1 fruit fly cellular context compared by ENCODE assay signal in the genomic region with DNA sequence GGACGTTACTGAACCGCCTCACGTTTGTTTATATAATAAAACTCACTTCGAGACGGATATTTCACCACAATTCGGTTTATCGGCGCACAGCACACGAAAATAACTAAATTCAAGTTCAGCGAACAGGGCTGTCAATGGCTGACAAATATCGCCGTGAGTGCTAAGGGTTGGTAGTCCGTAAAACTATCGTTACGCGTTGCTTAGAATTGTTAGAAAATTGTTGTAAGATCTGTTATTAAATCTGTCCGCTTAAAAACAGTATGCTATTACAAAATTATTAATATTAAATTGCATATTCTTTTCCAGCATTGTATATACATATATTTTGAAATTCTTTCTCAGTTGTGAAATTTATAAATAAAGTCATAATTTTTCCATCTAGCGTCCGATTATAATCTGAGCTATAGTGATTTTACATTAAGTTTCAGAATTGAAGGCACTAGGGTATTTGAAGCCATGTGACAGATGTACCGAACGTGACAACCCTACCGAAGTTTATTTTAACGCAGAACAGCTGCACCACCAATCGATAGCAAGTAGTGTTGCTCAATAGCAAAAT.
TF ChIP-seq lines count a peak whose summit lies in the region.

A gene (minus strand): TSS at position 120 of the 559 bp plus-strand sequence.

TF ChIP-seq in whole organism, embryonic, 481 proteins besides CTCF, POLR2A, EP300 and RAD21 (continued from another document and continues in another):
- TF ChIP-seq dmrt99B (tag; optimal IDR thresholded peaks at IDR 0.05; lab: Kevin White, UChicago) (peak; percentile 83), dpn (GFP tag; optimal IDR thresholded peaks at IDR 0.05; lab: Kevin White, UChicago) (peak; percentile 75 to 82), MTF-1 (GFP tag; optimal IDR thresholded peaks at IDR 0.05; lab: Kevin White, UChicago; ENCODE audit: borderline replicate concordance) (no peak), CG10431 (GFP tag; optimal IDR thresholded peaks at IDR 0.05; lab: Kevin White, UChicago) (peak; percentile 47), CG5953 (GFP tag; IDR thresholded peaks at IDR 0.05; lab: Robert Waterston, UW) (no peak), HLH3B (GFP tag; IDR thresholded peaks at IDR 0.05; lab: Robert Waterston, UW) (peak; percentile 26; the same call in 1 of the 2 replicates), Ets97D (GFP tag; optimal IDR thresholded peaks at IDR 0.05; lab: Kevin White, UChicago) (peak; percentile 45), CG6813 (GFP tag; optimal IDR thresholded peaks at IDR 0.05; lab: Kevin White, UChicago) (peak; percentile 16), ewg (GFP tag; optimal IDR thresholded peaks at IDR 0.05; lab: Kevin White, UChicago) (peak; percentile 75), CG12391 (tag; optimal IDR thresholded peaks at IDR 0.05; lab: Kevin White, UChicago) (peak; percentile 88), Hsf (GFP tag; optimal IDR thresholded peaks at IDR 0.05; lab: Kevin White, UChicago) (peak; percentile 84), Myb (GFP tag; optimal IDR thresholded peaks at IDR 0.05; lab: Kevin White, UChicago) (peak; percentile 34), al (GFP tag; IDR thresholded peaks at IDR 0.05; lab: Robert Waterston, UW) (peak; percentile 69), croc (GFP tag; conservative IDR thresholded peaks at IDR 0.05; lab: Robert Waterston, UW) (peak; percentile 48), lov (optimal IDR thresholded peaks at IDR 0.05; lab: Kevin White, UChicago) (no peak), lov (GFP tag; IDR thresholded peaks at IDR 0.05; lab: Robert Waterston, UW) (no peak), CG3281 (GFP tag; optimal IDR thresholded peaks at IDR 0.05; lab: Kevin White, UChicago) (peak; percentile 78), CG7372 (GFP tag; IDR thresholded peaks at IDR 0.05; lab: Robert Waterston, UW) (peak; percentile 57), CG1233 (GFP tag; optimal IDR thresholded peaks at IDR 0.05; lab: Kevin White, UChicago) (peak; percentile 78), luna (GFP tag; optimal IDR thresholded peaks at IDR 0.05; lab: Kevin White, UChicago) (no peak), her (GFP tag; optimal IDR thresholded peaks at IDR 0.05; lab: Kevin White, UChicago) (peak; percentile 23), CG14014 (GFP tag; IDR thresholded peaks at IDR 0.05; lab: Robert Waterston, UW) (peak; percentile 55; the same call in 1 of the 2 replicates), CG13894 (tag; optimal IDR thresholded peaks at IDR 0.05; lab: Kevin White, UChicago) (peak; percentile 82), CG7271 (tag; optimal IDR thresholded peaks at IDR 0.05; lab: Kevin White, UChicago) (peak; percentile 34), CG12219 (GFP tag; optimal IDR thresholded peaks at IDR 0.05; lab: Kevin White, UChicago) (peak; percentile 49), BtbVII (GFP tag; optimal IDR thresholded peaks at IDR 0.05; lab: Kevin White, UChicago) (peak; percentile 78), ato (GFP tag; IDR thresholded peaks at IDR 0.05; lab: Robert Waterston, UW; ENCODE audit: partially characterized antibody) (no peak), Drgx (GFP tag; IDR thresholded peaks at IDR 0.05; lab: Robert Waterston, UW) (peak; percentile 65; the same call in 1 of the 2 replicates), disco-r (GFP tag; optimal IDR thresholded peaks at IDR 0.05; lab: Kevin White, UChicago) (peak; percentile 28), lab (GFP tag; optimal IDR thresholded peaks at IDR 0.05; lab: Kevin White, UChicago) (peak; percentile 82), Dip2 (GFP tag; IDR thresholded peaks at IDR 0.05; lab: Robert Waterston, UW) (no peak), yki (optimal IDR thresholded peaks at IDR 0.05; lab: Kevin White, UChicago) (no peak), CG14710 (tag; optimal IDR thresholded peaks at IDR 0.05; lab: Kevin White, UChicago) (peak; percentile 89), D19A (tag; optimal IDR thresholded peaks at IDR 0.05; lab: Kevin White, UChicago) (peak; percentile 74), CG32767 (GFP tag; IDR thresholded peaks at IDR 0.05; lab: Robert Waterston, UW) (no peak; the same call in 1 of the 2 replicates), Doc3 (GFP tag; IDR thresholded peaks at IDR 0.05; lab: Robert Waterston, UW; ENCODE audit: partially characterized antibody) (peak; percentile 75), CG10959 (GFP tag; IDR thresholded peaks at IDR 0.05; lab: Robert Waterston, UW) (0 out of 2 replicates have a peak, but pooled peaks have one; percentile 38), CG11723 (GFP tag; optimal IDR thresholded peaks at IDR 0.05; lab: Kevin White, UChicago) (peak; percentile 70), C15 (GFP tag; IDR thresholded peaks at IDR 0.05; lab: Robert Waterston, UW) (no peak), Optix (GFP tag; IDR thresholded peaks at IDR 0.05; lab: Robert Waterston, UW) (peak; percentile 44; the same call in 1 of the 3 replicates), CG7556 (GFP tag; optimal IDR thresholded peaks at IDR 0.05; lab: Kevin White, UChicago) (peak; percentile 86), CG10267 (tag; optimal IDR thresholded peaks at IDR 0.05; lab: Kevin White, UChicago) (peak; percentile 88), CG6683 (GFP tag; optimal IDR thresholded peaks at IDR 0.05; lab: Kevin White, UChicago) (peak; percentile 67), Elba2 (GFP tag; optimal IDR thresholded peaks at IDR 0.05; lab: Kevin White, UChicago) (no peak), Asciz (GFP tag; optimal IDR thresholded peaks at IDR 0.05; lab: Kevin White, UChicago) (peak; percentile 65), CG13624 (GFP tag; optimal IDR thresholded peaks at IDR 0.05; lab: Kevin White, UChicago) (peak; percentile 55), pum (GFP tag; optimal IDR thresholded peaks at IDR 0.05; lab: Kevin White, UChicago) (peak; percentile 64), row (GFP tag; IDR thresholded peaks at IDR 0.05; lab: Robert Waterston, UW) (peak; percentile 93), Oaz (GFP tag; IDR thresholded peaks at IDR 0.05; lab: Robert Waterston, UW) (no peak), Sry-δ (GFP tag; optimal IDR thresholded peaks at IDR 0.05; lab: Kevin White, UChicago) (peak; percentile 72), cato (GFP tag; optimal IDR thresholded peaks at IDR 0.05; lab: Kevin White, UChicago; ENCODE audit: borderline replicate concordance) (peak; percentile 82), CG11398 (GFP tag; optimal IDR thresholded peaks at IDR 0.05; lab: Kevin White, UChicago) (no peak), nmo (GFP tag; optimal IDR thresholded peaks at IDR 0.05; lab: Kevin White, UChicago) (peak; percentile 91), CG14965 (GFP tag; optimal IDR thresholded peaks at IDR 0.05; lab: Kevin White, UChicago; ENCODE audit: borderline replicate concordance) (no peak), CG15601 (tag; optimal IDR thresholded peaks at IDR 0.05; lab: Kevin White, UChicago) (peak; percentile 76), hb (GFP tag; IDR thresholded peaks at IDR 0.05; lab: Robert Waterston, UW; ENCODE audit: partially characterized antibody) (peak; percentile 67; the same call in 1 of the 3 replicates), pnt (GFP tag; optimal IDR thresholded peaks at IDR 0.05; lab: Kevin White, UChicago) (peak; percentile 64), ab (GFP tag; optimal IDR thresholded peaks at IDR 0.05; lab: Kevin White, UChicago) (peak; percentile 28), pita (GFP tag; optimal IDR thresholded peaks at IDR 0.05; lab: Kevin White, UChicago) (no peak), CoRest (tag; optimal IDR thresholded peaks at IDR 0.05; lab: Kevin White, UChicago) (peak; percentile 93), CG10209 (GFP tag; optimal IDR thresholded peaks at IDR 0.05; lab: Kevin White, UChicago) (peak; percentile 86), CG11456 (GFP tag; IDR thresholded peaks at IDR 0.05; lab: Robert Waterston, UW) (peak; percentile 75; the same call in 2 of the 3 replicates), Oli (tag; optimal IDR thresholded peaks at IDR 0.05; lab: Kevin White, UChicago) (peak; percentile 75), peb (GFP tag; IDR thresholded peaks at IDR 0.05; lab: Robert Waterston, UW) (no peak), CG15696 (tag; optimal IDR thresholded peaks at IDR 0.05; lab: Kevin White, UChicago) (peak; percentile 77), Deaf1 (tag; optimal IDR thresholded peaks at IDR 0.05; lab: Kevin White, UChicago) (peak; percentile 65), CG6854 (GFP tag; optimal IDR thresholded peaks at IDR 0.05; lab: Kevin White, UChicago) (peak; percentile 46), pho (GFP tag; optimal IDR thresholded peaks at IDR 0.05; lab: Kevin White, UChicago) (peak; percentile 74), Ravus (GFP tag; IDR thresholded peaks at IDR 0.05; lab: Robert Waterston, UW) (no peak), Dip3 (GFP tag; optimal IDR thresholded peaks at IDR 0.05; lab: Kevin White, UChicago) (peak; percentile 49), CG17912 (GFP tag; optimal IDR thresholded peaks at IDR 0.05; lab: Kevin White, UChicago) (no peak), Bgb (GFP tag; IDR thresholded peaks at IDR 0.05; lab: Robert Waterston, UW; ENCODE audit: partially characterized antibody) (peak; percentile 70), br (optimal IDR thresholded peaks at IDR 0.05; lab: Kevin White, UChicago) (no peak), CG33213 (GFP tag; optimal IDR thresholded peaks at IDR 0.05; lab: Kevin White, UChicago) (peak; percentile 16), Fer2 (tag; optimal IDR thresholded peaks at IDR 0.05; lab: Kevin White, UChicago) (peak; percentile 38), PHDP (tag; optimal IDR thresholded peaks at IDR 0.05; lab: Kevin White, UChicago) (peak; percentile 73), kni (GFP tag; optimal IDR thresholded peaks at IDR 0.05; lab: Kevin White, UChicago) (peak; percentile 47), Bteb2 (GFP tag; optimal IDR thresholded peaks at IDR 0.05; lab: Kevin White, UChicago) (peak; percentile 41), seq (GFP tag; IDR thresholded peaks at IDR 0.05; lab: Robert Waterston, UW) (peak; percentile 38), CG8089 (GFP tag; optimal IDR thresholded peaks at IDR 0.05; lab: Kevin White, UChicago) (peak; percentile 66), D (optimal IDR thresholded peaks at IDR 0.05; lab: Kevin White, UChicago) (no peak), D (GFP tag; optimal IDR thresholded peaks at IDR 0.05; lab: Kevin White, UChicago) (peak; percentile 73), ERR (GFP tag; optimal IDR thresholded peaks at IDR 0.05; lab: Kevin White, UChicago) (no peak), CG17385 (GFP tag; optimal IDR thresholded peaks at IDR 0.05; lab: Kevin White, UChicago) (peak; percentile 78), dm (GFP tag; optimal IDR thresholded peaks at IDR 0.05; lab: Kevin White, UChicago) (peak; percentile 76), ci (GFP tag; IDR thresholded peaks at IDR 0.05; lab: Robert Waterston, UW) (peak; percentile 63; the same call in 2 of the 3 replicates), CG6765 (GFP tag; optimal IDR thresholded peaks at IDR 0.05; lab: Kevin White, UChicago) (peak; percentile 58), CG14050 (GFP tag; IDR thresholded peaks at IDR 0.05; lab: Robert Waterston, UW) (peak; percentile 45; the same call in 2 of the 3 replicates), esg (GFP tag; conservative IDR thresholded peaks at IDR 0.05; lab: Robert Waterston, UW) (peak; percentile 61), CG43689 (GFP tag; IDR thresholded peaks at IDR 0.05; lab: Robert Waterston, UW) (no peak), salm (tag; optimal IDR thresholded peaks at IDR 0.05; lab: Kevin White, UChicago) (peak; percentile 6), grau (tag; optimal IDR thresholded peaks at IDR 0.05; lab: Kevin White, UChicago) (peak; percentile 86), CG4360 (GFP tag; IDR thresholded peaks at IDR 0.05; lab: Robert Waterston, UW) (no peak), Ssrp (tag; optimal IDR thresholded peaks at IDR 0.05; lab: Kevin White, UChicago) (peak; percentile 84), bab2 (GFP tag; optimal IDR thresholded peaks at IDR 0.05; lab: Kevin White, UChicago) (peak; percentile 61), CG12071 (GFP tag; optimal IDR thresholded peaks at IDR 0.05; lab: Kevin White, UChicago) (peak; percentile 20), chinmo (GFP tag; IDR thresholded peaks at IDR 0.05; lab: Robert Waterston, UW; ENCODE audit: partially characterized antibody) (0 out of 4 replicates have a peak, but pooled peaks have one; percentile 67), Spps (tag; optimal IDR thresholded peaks at IDR 0.05; lab: Kevin White, UChicago) (peak; percentile 50), CG16813 (GFP tag; IDR thresholded peaks at IDR 0.05; lab: Robert Waterston, UW; ENCODE audit: partially characterized antibody) (peak; percentile 70), gsb-n (tag; optimal IDR thresholded peaks at IDR 0.05; lab: Kevin White, UChicago) (peak; percentile 62), fd64A (GFP tag; optimal IDR thresholded peaks at IDR 0.05; lab: Kevin White, UChicago) (no peak), tna (GFP tag; IDR thresholded peaks at IDR 0.05; lab: Robert Waterston, UW; ENCODE audit: partially characterized antibody) (no peak), ash1 (GFP tag; optimal IDR thresholded peaks at IDR 0.05; lab: Kevin White, UChicago) (no peak), CG9215 (GFP tag; IDR thresholded peaks at IDR 0.05; lab: Robert Waterston, UW) (peak; percentile 67; the same call in 1 of the 2 replicates), CG13775 (GFP tag; optimal IDR thresholded peaks at IDR 0.05; lab: Kevin White, UChicago) (peak; percentile 90), wor (GFP tag; IDR thresholded peaks at IDR 0.05; lab: Robert Waterston, UW) (no peak; the same call in 1 of the 2 replicates), CG17361 (GFP tag; IDR thresholded peaks at IDR 0.05; lab: Robert Waterston, UW) (peak; percentile 94), Med (GFP tag; lab: Kevin White, UChicago) (peak; percentile 87), chif (GFP tag; optimal IDR thresholded peaks at IDR 0.05; lab: Kevin White, UChicago) (peak; percentile 27 to 78), CkIIα-i1 (GFP tag; IDR thresholded peaks at IDR 0.05; lab: Robert Waterston, UW) (no peak), CG12744 (GFP tag; optimal IDR thresholded peaks at IDR 0.05; lab: Kevin White, UChicago) (peak; percentile 41), NK7.1 (GFP tag; optimal IDR thresholded peaks at IDR 0.05; lab: Kevin White, UChicago) (no peak), hkb (optimal IDR thresholded peaks at IDR 0.05; lab: Kevin White, UChicago) (no peak), hkb (GFP tag; IDR thresholded peaks at IDR 0.05; lab: Robert Waterston, UW) (peak; percentile 49), repo (GFP tag; optimal IDR thresholded peaks at IDR 0.05; lab: Kevin White, UChicago) (peak; percentile 28), Fer1 (GFP tag; optimal IDR thresholded peaks at IDR 0.05; lab: Kevin White, UChicago) (peak; percentile 76), knrl (GFP tag; IDR thresholded peaks at IDR 0.05; lab: Robert Waterston, UW; ENCODE audit: partially characterized antibody) (peak; percentile 78; the same call in 2 of the 3 replicates), CG4617 (GFP tag; optimal IDR thresholded peaks at IDR 0.05; lab: Kevin White, UChicago; ENCODE audit: borderline replicate concordance) (peak; percentile 70), NFAT (GFP tag; IDR thresholded peaks at IDR 0.05; lab: Robert Waterston, UW) (peak; percentile 56), sens (GFP tag; lab: Kevin White, UChicago) (peak; percentile 95), Hey (tag; optimal IDR thresholded peaks at IDR 0.05; lab: Kevin White, UChicago) (peak; percentile 36)
